Fruit fly (Drosophila melanogaster) whole organism, embryonic: ENCODE measurements around the gene CG13947.
A peak's percentile ranks its signal among the peaks of the same experiment; 100 is the strongest.

Source experiments
- Antp ChIP-seq: fragments of 200-800 bp; sonication (Bioruptor generic); optimal IDR thresholded peaks from 3 replicates; lab custom pipeline; 2016; ENCODE audit warnings: missing biosample characterization, missing genetic modification characterization
- Atf-2 ChIP-seq: fragments of 200-800 bp; sonication (Bioruptor generic); optimal IDR thresholded peaks from 2 replicates; lab custom pipeline; 2016; ENCODE audit warnings: missing biosample characterization, missing genetic modification characterization
- Bdp1 ChIP-seq: fragments of 200-800 bp; sonication (Bioruptor generic); optimal IDR thresholded peaks from 3 replicates; lab custom pipeline; 2016; ENCODE audit warnings: missing biosample characterization, missing genetic modification characterization
- CG10274 ChIP-seq: fragments of 200-800 bp; sonication (Bioruptor generic); optimal IDR thresholded peaks from 3 replicates; lab custom pipeline; 2017; ENCODE audit warnings: missing biosample characterization, mild to moderate bottlenecking, missing genetic modification characterization
- CG10431 ChIP-seq: fragments of 200-800 bp; sonication (Bioruptor generic); optimal IDR thresholded peaks from 3 replicates; lab custom pipeline; 2018; ENCODE audit warnings: missing biosample characterization, mild to moderate bottlenecking, missing genetic modification characterization
- CG11093 ChIP-seq: fragments of 200-800 bp; sonication (Bioruptor generic); IDR thresholded peaks from 3 replicates; pipeline ENCODE4 v1.3.6; 2022; ENCODE audit warnings: missing biosample characterization, missing genetic modification characterization
- CG13424 ChIP-seq: fragments of 200-800 bp; sonication (Bioruptor generic); optimal IDR thresholded peaks from 2 replicates; lab custom pipeline; 2019; ENCODE audit warnings: missing biosample characterization, mild to moderate bottlenecking, missing genetic modification characterization, moderate library complexity
- CG13894 ChIP-seq: fragments of 200-800 bp; sonication (Bioruptor generic); optimal IDR thresholded peaks from 3 replicates; lab custom pipeline; 2018; ENCODE audit warnings: missing biosample characterization, mild to moderate bottlenecking, missing genetic modification characterization, moderate library complexity
- CG15073 ChIP-seq: fragments of 200-800 bp; sonication (Bioruptor generic); optimal IDR thresholded peaks from 2 replicates; lab custom pipeline; 2016; ENCODE audit warnings: missing biosample characterization, missing genetic modification characterization
- CG17359 ChIP-seq: fragments of 200-800 bp; sonication (Bioruptor generic); optimal IDR thresholded peaks from 3 replicates; lab custom pipeline; 2018; ENCODE audit warnings: missing biosample characterization, mild to moderate bottlenecking, missing genetic modification characterization, moderate library complexity
- CG17802 ChIP-seq: fragments of 200-800 bp; sonication (Bioruptor generic); optimal IDR thresholded peaks from 2 replicates; lab custom pipeline; 2018; ENCODE audit warnings: missing biosample characterization, mild to moderate bottlenecking, missing genetic modification characterization, moderate library complexity
- CG4730 ChIP-seq: fragments of 200-800 bp; sonication (Bioruptor generic); IDR thresholded peaks from 2 replicates; pipeline ENCODE4 v1.3.6; 2022; ENCODE audit warnings: missing biosample characterization, missing genetic modification characterization
- CG5953 ChIP-seq: fragments of 200-800 bp; sonication (Bioruptor generic); IDR thresholded peaks from 2 replicates; pipeline ENCODE4 v1.3.6; 2022; ENCODE audit warnings: missing biosample characterization, missing genetic modification characterization
- Doc2 ChIP-seq: fragments of 200-800 bp; sonication (Bioruptor generic); IDR thresholded peaks from 2 replicates; pipeline ENCODE4 v1.3.6; 2022; ENCODE audit warnings: missing biosample characterization, missing genetic modification characterization
- Hey ChIP-seq: fragments of 200-800 bp; sonication (Bioruptor generic); optimal IDR thresholded peaks from 3 replicates; lab custom pipeline; 2018; ENCODE audit warnings: missing biosample characterization, mild to moderate bottlenecking, missing genetic modification characterization
- HmgZ ChIP-seq: fragments of 200-800 bp; sonication (Bioruptor generic); optimal IDR thresholded peaks from 2 replicates; lab custom pipeline; 2018; ENCODE audit warnings: missing biosample characterization, mild to moderate bottlenecking, missing genetic modification characterization
- MTF-1 ChIP-seq: fragments of 200-800 bp; sonication (Bioruptor generic); optimal IDR thresholded peaks from 2 replicates; lab custom pipeline; 2018; ENCODE audit warnings: missing biosample characterization, mild to moderate bottlenecking, missing genetic modification characterization, borderline replicate concordance
- Myb ChIP-seq: fragments of 200-800 bp; sonication (Bioruptor generic); optimal IDR thresholded peaks from 2 replicates; lab custom pipeline; 2016; ENCODE audit warnings: missing biosample characterization, missing genetic modification characterization
- NFAT ChIP-seq: fragments of 200-800 bp; sonication (Bioruptor generic); IDR thresholded peaks from 2 replicates; pipeline ENCODE4 v1.3.6; 2022; ENCODE audit warnings: missing biosample characterization, missing genetic modification characterization
- Oli ChIP-seq: fragments of 200-800 bp; sonication (Bioruptor generic); optimal IDR thresholded peaks from 2 replicates; lab custom pipeline; 2018; ENCODE audit warnings: missing biosample characterization, mild to moderate bottlenecking, missing genetic modification characterization, moderate library complexity
- Scr ChIP-seq: fragments of 200-800 bp; sonication (Bioruptor generic); IDR thresholded peaks from 2 replicates; pipeline ENCODE4 v1.3.6; 2022; ENCODE audit warnings: missing biosample characterization, missing genetic modification characterization; ENCODE audit not compliant: partially characterized antibody
- Ssrp ChIP-seq: fragments of 200-800 bp; sonication (Bioruptor generic); optimal IDR thresholded peaks from 2 replicates; lab custom pipeline; 2018; ENCODE audit warnings: missing biosample characterization, mild to moderate bottlenecking, missing genetic modification characterization, moderate library complexity
- Xrp1 ChIP-seq: fragments of 200-800 bp; sonication (Bioruptor generic); IDR thresholded peaks from 2 replicates; pipeline ENCODE4 v1.3.6; 2022; ENCODE audit warnings: missing biosample characterization, missing genetic modification characterization
- ato ChIP-seq: fragments of 200-800 bp; sonication (Bioruptor generic); IDR thresholded peaks from 2 replicates; pipeline ENCODE4 v1.3.6; 2022; ENCODE audit warnings: missing biosample characterization, missing genetic modification characterization; ENCODE audit not compliant: partially characterized antibody
- cas ChIP-seq: fragments of 200-800 bp; sonication (Bioruptor generic); IDR thresholded peaks from 2 replicates; pipeline ENCODE4 v1.3.6; 2022; ENCODE audit warnings: missing biosample characterization, missing genetic modification characterization
- cg ChIP-seq: fragments of 200-800 bp; sonication (Bioruptor generic); optimal IDR thresholded peaks from 3 replicates; lab custom pipeline; 2019; ENCODE audit warnings: missing biosample characterization, mild to moderate bottlenecking, missing genetic modification characterization, moderate library complexity
- crc ChIP-seq: fragments of 200-800 bp; sonication (Bioruptor generic); optimal IDR thresholded peaks from 2 replicates; lab custom pipeline; 2016; ENCODE audit warnings: missing biosample characterization, missing genetic modification characterization
- esg ChIP-seq: fragments of 200-800 bp; sonication (Bioruptor generic); conservative IDR thresholded peaks from 2 replicates; pipeline ENCODE4 v1.3.6; 2022; ENCODE audit warnings: missing biosample characterization, missing genetic modification characterization
- fd96Cb ChIP-seq: fragments of 200-800 bp; sonication (Bioruptor generic); optimal IDR thresholded peaks from 2 replicates; lab custom pipeline; 2018; ENCODE audit warnings: missing biosample characterization, mild to moderate bottlenecking, missing genetic modification characterization, moderate library complexity
- insv ChIP-seq, 2 experiments: fragments of 200-800 bp; sonication (Bioruptor generic); optimal IDR thresholded peaks; 3 replicates each; lab custom pipeline; 2016 to 2018; ENCODE audit warnings: missing biosample characterization in 2 of 2, missing genetic modification characterization in 2 of 2
- lola ChIP-seq, 3 experiments: fragments of >200 bp in 2 of 3; fragments of 200-800 bp in 1 of 3; sonication (Bioruptor generic) in 1 of 3; optimal IDR thresholded peaks; 2 replicates each; lab custom pipeline; 2017 to 2019; ENCODE audit warnings: missing biosample characterization in 3 of 3, missing genetic modification characterization in 3 of 3, mild to moderate bottlenecking in 1 of 3, moderate library complexity in 1 of 3
- lov ChIP-seq, 2 experiments: fragments of 200-800 bp in 1 of 2; fragments of >200 bp in 1 of 2; sonication (Bioruptor generic) in 1 of 2; IDR thresholded peaks in 1 of 2; optimal IDR thresholded peaks in 1 of 2; 2 replicates in 1 of 2; 3 replicates in 1 of 2; pipeline versions ENCODE4 v1.3.6 to Lab custom; 2017 to 2022; ENCODE audit warnings: missing biosample characterization in 1 of 2, missing genetic modification characterization in 1 of 2
- maf-S ChIP-seq: fragments of 200-800 bp; sonication (Bioruptor generic); optimal IDR thresholded peaks from 2 replicates; lab custom pipeline; 2016; ENCODE audit warnings: missing biosample characterization, missing genetic modification characterization
- mld ChIP-seq: fragments of 200-800 bp; sonication (Bioruptor generic); IDR thresholded peaks from 3 replicates; pipeline ENCODE4 v1.3.6; 2022; ENCODE audit warnings: missing biosample characterization, missing genetic modification characterization; ENCODE audit not compliant: partially characterized antibody
- nerfin-2 ChIP-seq: fragments of 200-800 bp; sonication (Bioruptor generic); IDR thresholded peaks from 2 replicates; pipeline ENCODE4 v1.3.6; 2022; ENCODE audit warnings: missing biosample characterization, missing genetic modification characterization; ENCODE audit not compliant: partially characterized antibody
- odd ChIP-seq: fragments of 200-800 bp; sonication (Bioruptor generic); optimal IDR thresholded peaks from 2 replicates; lab custom pipeline; 2017; ENCODE audit warnings: missing biosample characterization, mild to moderate bottlenecking, missing genetic modification characterization
- p53 ChIP-seq: fragments of 200-800 bp; sonication (Bioruptor generic); optimal IDR thresholded peaks from 2 replicates; lab custom pipeline; 2016; ENCODE audit warnings: missing biosample characterization, missing genetic modification characterization
- pan ChIP-seq, 4 experiments: fragments of >200 bp in 3 of 4; fragments of 200-800 bp in 1 of 4; sonication (Bioruptor generic) in 1 of 4; optimal IDR thresholded peaks in 3 of 4; IDR thresholded peaks in 1 of 4; 2 replicates each; pipeline versions ENCODE4 v1.3.6 to Lab custom; 2017 to 2022; ENCODE audit warnings: missing biosample characterization in 2 of 4, missing genetic modification characterization in 2 of 4, mixed read lengths in 1 of 4
- pho ChIP-seq: fragments of 200-800 bp; sonication (Bioruptor generic); optimal IDR thresholded peaks from 2 replicates; lab custom pipeline; 2016; ENCODE audit warnings: missing biosample characterization, missing genetic modification characterization
- pum ChIP-seq: fragments of 200-800 bp; sonication (Bioruptor generic); optimal IDR thresholded peaks from 2 replicates; lab custom pipeline; 2016; ENCODE audit warnings: missing biosample characterization, missing genetic modification characterization
- rib ChIP-seq: fragments of 200-800 bp; sonication (Bioruptor generic); IDR thresholded peaks from 2 replicates; pipeline ENCODE4 v1.3.6; 2022; ENCODE audit warnings: missing biosample characterization, missing genetic modification characterization
- run ChIP-seq: fragments of 200-800 bp; sonication (Bioruptor generic); optimal IDR thresholded peaks from 3 replicates; lab custom pipeline; 2018; ENCODE audit warnings: missing biosample characterization, mild to moderate bottlenecking, missing genetic modification characterization
- scrt ChIP-seq: fragments of 200-800 bp; sonication (Bioruptor generic); optimal IDR thresholded peaks from 2 replicates; lab custom pipeline; 2018; ENCODE audit warnings: missing biosample characterization, mild to moderate bottlenecking, missing genetic modification characterization, moderate library complexity
- seq ChIP-seq: fragments of 200-800 bp; sonication (Bioruptor generic); IDR thresholded peaks from 2 replicates; pipeline ENCODE4 v1.3.6; 2022; ENCODE audit warnings: missing biosample characterization, missing genetic modification characterization
- so ChIP-seq: fragments of 200-800 bp; sonication (Bioruptor generic); IDR thresholded peaks from 3 replicates; pipeline ENCODE4 v1.3.6; 2022; ENCODE audit warnings: missing biosample characterization, missing genetic modification characterization
- tll ChIP-seq, 2 experiments: fragments of 200-800 bp in 1 of 2; fragments of >200 bp in 1 of 2; sonication (Bioruptor generic) in 1 of 2; optimal IDR thresholded peaks; 2 replicates each; lab custom pipeline; 2017 to 2019; ENCODE audit warnings: missing biosample characterization in 2 of 2, missing genetic modification characterization in 2 of 2, mild to moderate bottlenecking in 1 of 2, moderate library complexity in 1 of 2
- usp ChIP-seq: fragments of >200 bp; optimal IDR thresholded peaks from 2 replicates; lab custom pipeline; 2017; ENCODE audit warnings: missing biosample characterization, missing genetic modification characterization

Gene CG13947

dm6 chr2L:827516-828362 is 48.8 kb downstream of the CG13947 start (continued):
- TF ChIP-seq p53, result no peak
- no peak for TF ChIP-seq Antp (GFP tag; lab: Kevin White, UChicago)
- TF ChIP-seq CG17802 (tag; lab: Kevin White, UChicago), result peak; percentile 16
- 0 out of 2 replicates have a peak, but pooled peaks have one; percentile 15 for TF ChIP-seq esg
- TF ChIP-seq Xrp1 (GFP tag; lab: Robert Waterston, UW), result peak; percentile 60; the same call in 1 of the 2 replicates
- no peak for TF ChIP-seq Myb
- peak; percentile 54 for TF ChIP-seq Oli (tag; lab: Kevin White, UChicago)
- no peak for TF ChIP-seq Scr
- TF ChIP-seq tll (GFP tag; optimal IDR thresholded peaks at IDR 0.05; lab: Kevin White, UChicago), result no peak
- TF ChIP-seq so (GFP tag; lab: Robert Waterston, UW), result 0 out of 3 replicates have a peak, but pooled peaks have one; percentile 11
- peak; percentile 47 for TF ChIP-seq Atf-2
- TF ChIP-seq CG17359 (tag; lab: Kevin White, UChicago), result peak; percentile 25
- no peak for TF ChIP-seq CG11093
- TF ChIP-seq CG13424 (tag; lab: Kevin White, UChicago), result peak; percentile 39
- no peak for TF ChIP-seq NFAT (GFP tag; lab: Robert Waterston, UW)
- TF ChIP-seq fd96Cb (tag; lab: Kevin White, UChicago), result peak; percentile 39
- TF ChIP-seq CG5953 (GFP tag; lab: Robert Waterston, UW), result 0 out of 2 replicates have a peak, but pooled peaks have one; percentile 28
- TF ChIP-seq pan (optimal IDR thresholded peaks at IDR 0.05; lab: Kevin White, UChicago), result no peak
- no peak for TF ChIP-seq pan (GFP tag; optimal IDR thresholded peaks at IDR 0.05 in 1 of 2, IDR thresholded peaks at IDR 0.05 in 1 of 2)
- TF ChIP-seq CG4730 (GFP tag; lab: Robert Waterston, UW), result no peak
- no peak for TF ChIP-seq ato
- TF ChIP-seq lov (optimal IDR thresholded peaks at IDR 0.05; lab: Kevin White, UChicago), result no peak
- 0 out of 3 replicates have a peak, but pooled peaks have one; percentile 17 for TF ChIP-seq lov (GFP tag; IDR thresholded peaks at IDR 0.05; lab: Robert Waterston, UW)
- TF ChIP-seq rib, result no peak
- TF ChIP-seq usp (GFP tag; lab: Kevin White, UChicago), result no peak
- no peak for TF ChIP-seq mld (GFP tag; lab: Robert Waterston, UW)
- no peak for TF ChIP-seq cas (GFP tag; lab: Robert Waterston, UW)
- TF ChIP-seq maf-S, result no peak
- TF ChIP-seq pho (GFP tag; lab: Kevin White, UChicago), result no peak
- no peak for TF ChIP-seq Hey (tag; lab: Kevin White, UChicago)
- TF ChIP-seq HmgZ, result no peak
- TF ChIP-seq Ssrp (tag; lab: Kevin White, UChicago), result peak; percentile 48
- TF ChIP-seq odd, result peak; percentile 29
- no peak for TF ChIP-seq run (tag; lab: Kevin White, UChicago)
- no peak for TF ChIP-seq insv (GFP tag; optimal IDR thresholded peaks at IDR 0.05; lab: Kevin White, UChicago)
- TF ChIP-seq CG15073, result no peak
- TF ChIP-seq cg, result no peak
- TF ChIP-seq CG10431, result peak; percentile 24
- peak in 1 of 3 experiments; percentile 41 for TF ChIP-seq lola (GFP tag; optimal IDR thresholded peaks at IDR 0.05; lab: Kevin White, UChicago)
- TF ChIP-seq MTF-1 (GFP tag; lab: Kevin White, UChicago), result no peak
- TF ChIP-seq crc (GFP tag; lab: Kevin White, UChicago), result no peak
- TF ChIP-seq Bdp1 (GFP tag; lab: Kevin White, UChicago), result peak; percentile 7
- no peak for TF ChIP-seq CG10274 (GFP tag; lab: Kevin White, UChicago)
- TF ChIP-seq Doc2 (GFP tag; lab: Robert Waterston, UW), result no peak
- TF ChIP-seq pum (GFP tag; lab: Kevin White, UChicago), result no peak
- no peak for TF ChIP-seq scrt (GFP tag; lab: Kevin White, UChicago)
- TF ChIP-seq nerfin-2 (GFP tag; lab: Robert Waterston, UW), result no peak
- 0 out of 2 replicates have a peak, but pooled peaks have one; percentile 21 for TF ChIP-seq seq (GFP tag; lab: Robert Waterston, UW)
- TF ChIP-seq CG13894 (tag; lab: Kevin White, UChicago), result no peak
